Fruit fly (Drosophila melanogaster): ENCODE measurements around the gene Myo61F.

The Myo61F gene

DNA sequence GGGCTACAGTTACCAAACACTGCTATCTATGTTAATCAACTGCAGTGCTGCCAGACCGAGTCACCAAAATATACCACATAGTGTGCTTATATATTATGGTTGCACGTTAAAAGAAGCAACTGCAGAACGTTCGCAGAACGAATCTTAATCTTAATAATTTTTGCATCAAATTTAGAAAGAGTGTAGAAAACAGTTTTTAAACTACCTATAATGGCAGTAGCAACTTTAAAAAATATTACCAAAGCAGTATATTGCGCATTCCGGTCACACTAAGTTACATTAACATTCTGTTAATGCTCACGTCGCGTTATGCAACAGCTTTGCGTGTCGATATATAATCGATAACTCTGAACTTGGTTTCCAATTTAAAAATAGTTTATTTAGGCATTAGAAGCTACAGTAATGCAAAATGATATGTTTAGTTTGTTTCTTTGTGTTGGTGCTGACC is 23.9 kb downstream of the Myo61F start, which contains the start of gene indra (continued):
- TF ChIP-seq HmgZ (tag; optimal IDR thresholded peaks at IDR 0.05) (peak; percentile 69), schlank (tag; optimal IDR thresholded peaks at IDR 0.05) (no peak), Mad (GFP tag; optimal IDR thresholded peaks at IDR 0.05) (peak; percentile 58), BtbVII (GFP tag; optimal IDR thresholded peaks at IDR 0.05) (no peak), Med (GFP tag) (peak; percentile 93), jigr1 (GFP tag; IDR thresholded peaks at IDR 0.05) (no peak), tin (GFP tag; optimal IDR thresholded peaks at IDR 0.05) (peak; percentile 56), Hr51 (GFP tag; optimal IDR thresholded peaks at IDR 0.05) (peak in 1 of 2 experiments; percentile 49), Atf-2 (GFP tag; optimal IDR thresholded peaks at IDR 0.05) (peak; percentile 13), CG7839 (tag; optimal IDR thresholded peaks at IDR 0.05) (no peak), CG10431 (GFP tag; optimal IDR thresholded peaks at IDR 0.05) (no peak), fu2 (GFP tag; optimal IDR thresholded peaks at IDR 0.05) (peak; percentile 71), CG18011 (GFP tag; optimal IDR thresholded peaks at IDR 0.05) (peak; percentile 78), CG17385 (GFP tag; optimal IDR thresholded peaks at IDR 0.05) (peak; percentile 46), Ssrp (tag; optimal IDR thresholded peaks at IDR 0.05) (peak; percentile 53), CG11247 (GFP tag; IDR thresholded peaks at IDR 0.05) (peak; percentile 31; the same call in 1 of the 2 replicates), Kr (GFP tag; optimal IDR thresholded peaks at IDR 0.05) (no peak), fd96Cb (tag; optimal IDR thresholded peaks at IDR 0.05) (peak; percentile 38), CG4360 (GFP tag; IDR thresholded peaks at IDR 0.05) (no peak), sd (tag; optimal IDR thresholded peaks at IDR 0.05) (no peak), CG12299 (tag; optimal IDR thresholded peaks at IDR 0.05) (no peak), zf30C (GFP tag; optimal IDR thresholded peaks at IDR 0.05) (no peak), CG16863 (GFP tag; optimal IDR thresholded peaks at IDR 0.05) (peak; percentile 20), CG10979 (tag; optimal IDR thresholded peaks at IDR 0.05) (peak; percentile 21), CG33213 (GFP tag; optimal IDR thresholded peaks at IDR 0.05) (peak; percentile 54), bab2 (GFP tag; optimal IDR thresholded peaks at IDR 0.05) (peak; percentile 75), Drgx (GFP tag; IDR thresholded peaks at IDR 0.05) (no peak), zen (tag; optimal IDR thresholded peaks at IDR 0.05) (peak; percentile 46), zen2 (GFP tag; IDR thresholded peaks at IDR 0.05; ENCODE audit: partially characterized antibody) (no peak), mirr (GFP tag; optimal IDR thresholded peaks at IDR 0.05) (peak; percentile 18), Nf-YB (GFP tag; optimal IDR thresholded peaks at IDR 0.05) (peak; percentile 12), CG17186 (GFP tag; optimal IDR thresholded peaks at IDR 0.05) (peak; percentile 77), p53 (GFP tag; optimal IDR thresholded peaks at IDR 0.05) (no peak), seq (GFP tag; IDR thresholded peaks at IDR 0.05) (no peak), CG12104 (GFP tag; optimal IDR thresholded peaks at IDR 0.05) (peak; percentile 49), CG4707 (GFP tag; optimal IDR thresholded peaks at IDR 0.05) (no peak), CG13424 (tag; optimal IDR thresholded peaks at IDR 0.05) (peak; percentile 76), CG7372 (GFP tag; IDR thresholded peaks at IDR 0.05) (peak; percentile 26; the same call in 1 of the 2 replicates), Dad (GFP tag; optimal IDR thresholded peaks at IDR 0.05) (peak; percentile 46), ewg (GFP tag; optimal IDR thresholded peaks at IDR 0.05) (peak; percentile 54), Dp (GFP tag; optimal IDR thresholded peaks at IDR 0.05) (peak; percentile 76), trem (tag; optimal IDR thresholded peaks at IDR 0.05) (peak; percentile 82), TFAM (GFP tag; optimal IDR thresholded peaks at IDR 0.05) (no peak), tx (GFP tag; optimal IDR thresholded peaks at IDR 0.05) (peak; percentile 45), CG3838 (GFP tag; optimal IDR thresholded peaks at IDR 0.05) (no peak), CG10147 (GFP tag; optimal IDR thresholded peaks at IDR 0.05) (no peak), CG6654 (GFP tag; optimal IDR thresholded peaks at IDR 0.05) (no peak), CG6254 (GFP tag; optimal IDR thresholded peaks at IDR 0.05) (no peak), abd-A (tag; optimal IDR thresholded peaks at IDR 0.05) (no peak), crol (GFP tag; IDR thresholded peaks at IDR 0.05) (no peak)

Data from whole organism, embryonic.